Fruit fly (Drosophila melanogaster) whole organism, embryonic: Measurements from ENCODE around the gene fz3.

Experiments
- Bgb ChIP-seq: fragments of 200-800 bp; sonication (Bioruptor generic); IDR thresholded peaks from 2 replicates; pipeline ENCODE4 v1.3.6; 2022; ENCODE audit warnings: missing biosample characterization, missing genetic modification characterization; ENCODE audit not compliant: partially characterized antibody
- CG10209 ChIP-seq: fragments of 200-800 bp; sonication (Bioruptor generic); optimal IDR thresholded peaks from 3 replicates; lab custom pipeline; 2017; ENCODE audit warnings: missing biosample characterization, mild to moderate bottlenecking, missing genetic modification characterization, missing genetic modification reagents
- CG10366 ChIP-seq: fragments of 200-800 bp; sonication (Bioruptor generic); IDR thresholded peaks from 2 replicates; pipeline ENCODE4 v1.3.6; 2022; ENCODE audit warnings: missing biosample characterization, missing genetic modification characterization
- CG10654 ChIP-seq: fragments of 200-800 bp; sonication (Bioruptor generic); optimal IDR thresholded peaks from 2 replicates; lab custom pipeline; 2016; ENCODE audit warnings: missing biosample characterization, missing genetic modification characterization
- CG11093 ChIP-seq: fragments of 200-800 bp; sonication (Bioruptor generic); IDR thresholded peaks from 3 replicates; pipeline ENCODE4 v1.3.6; 2022; ENCODE audit warnings: missing biosample characterization, missing genetic modification characterization
- CG1529 ChIP-seq: fragments of 200-800 bp; sonication (Bioruptor generic); optimal IDR thresholded peaks from 3 replicates; lab custom pipeline; 2018; ENCODE audit warnings: missing biosample characterization, missing genetic modification characterization
- CG1602 ChIP-seq: fragments of 200-800 bp; sonication (Bioruptor generic); optimal IDR thresholded peaks from 3 replicates; lab custom pipeline; 2016; ENCODE audit warnings: missing biosample characterization, missing genetic modification characterization
- CG16779 ChIP-seq: fragments of 200-800 bp; sonication (Bioruptor generic); IDR thresholded peaks from 2 replicates; pipeline ENCODE4 v1.3.6; 2022; ENCODE audit warnings: missing biosample characterization, missing genetic modification characterization
- CG17186 ChIP-seq: fragments of 200-800 bp; sonication (Bioruptor generic); optimal IDR thresholded peaks from 3 replicates; lab custom pipeline; 2017; ENCODE audit warnings: missing biosample characterization, missing genetic modification reagents, missing genetic modification characterization
- CG17802 ChIP-seq: fragments of 200-800 bp; sonication (Bioruptor generic); optimal IDR thresholded peaks from 2 replicates; lab custom pipeline; 2018; ENCODE audit warnings: missing biosample characterization, mild to moderate bottlenecking, missing genetic modification characterization, moderate library complexity
- CG18262 ChIP-seq: fragments of 200-800 bp; optimal IDR thresholded peaks from 3 replicates; lab custom pipeline; 2019; ENCODE audit warnings: missing biosample characterization, mild to moderate bottlenecking, missing genetic modification characterization, moderate library complexity
- CG2712 ChIP-seq: fragments of 200-800 bp; optimal IDR thresholded peaks from 3 replicates; lab custom pipeline; 2019; ENCODE audit warnings: missing biosample characterization, mild to moderate bottlenecking, missing genetic modification characterization, moderate library complexity
- CG2889 ChIP-seq: fragments of 200-800 bp; sonication (Bioruptor generic); IDR thresholded peaks from 3 replicates; pipeline ENCODE4 v1.3.6; 2022; ENCODE audit warnings: missing biosample characterization, missing genetic modification characterization
- CG31441 ChIP-seq: fragments of 200-800 bp; sonication (Bioruptor generic); IDR thresholded peaks from 2 replicates; pipeline ENCODE4 v1.3.6; 2022; ENCODE audit warnings: missing biosample characterization, missing genetic modification characterization
- CG34224 ChIP-seq: fragments of 200-800 bp; sonication (Bioruptor generic); IDR thresholded peaks from 3 replicates; pipeline ENCODE4 v1.3.6; 2022; ENCODE audit warnings: missing biosample characterization, missing genetic modification characterization; ENCODE audit not compliant: partially characterized antibody
- CG34422 ChIP-seq: fragments of 200-800 bp; sonication (Bioruptor generic); IDR thresholded peaks from 3 replicates; pipeline ENCODE4 v1.3.6; 2022; ENCODE audit warnings: missing biosample characterization, missing genetic modification characterization
- CG3838 ChIP-seq: fragments of 200-800 bp; sonication (Bioruptor generic); optimal IDR thresholded peaks from 3 replicates; lab custom pipeline; 2016; ENCODE audit warnings: missing biosample characterization, missing genetic modification characterization
- CG4328 ChIP-seq: fragments of 200-800 bp; sonication (Bioruptor generic); optimal IDR thresholded peaks from 3 replicates; lab custom pipeline; 2017; ENCODE audit warnings: missing biosample characterization, missing genetic modification reagents, missing genetic modification characterization
- CG4730 ChIP-seq: fragments of 200-800 bp; sonication (Bioruptor generic); IDR thresholded peaks from 2 replicates; pipeline ENCODE4 v1.3.6; 2022; ENCODE audit warnings: missing biosample characterization, missing genetic modification characterization
- CG7745 ChIP-seq: fragments of 200-800 bp; sonication (Bioruptor generic); optimal IDR thresholded peaks from 2 replicates; lab custom pipeline; 2018; ENCODE audit warnings: missing biosample characterization, mild to moderate bottlenecking, missing genetic modification characterization, moderate library complexity
- CG7987 ChIP-seq: fragments of 200-800 bp; sonication (Bioruptor generic); optimal IDR thresholded peaks from 2 replicates; lab custom pipeline; 2018; ENCODE audit warnings: missing biosample characterization, mild to moderate bottlenecking, missing genetic modification characterization, moderate library complexity
- CG9932 ChIP-seq: fragments of 200-800 bp; sonication (Bioruptor generic); IDR thresholded peaks from 2 replicates; pipeline ENCODE4 v1.3.6; 2022; ENCODE audit warnings: missing biosample characterization, missing genetic modification characterization
- CoRest ChIP-seq: fragments of 200-800 bp; sonication (Bioruptor generic); optimal IDR thresholded peaks from 3 replicates; lab custom pipeline; 2018; ENCODE audit warnings: missing biosample characterization, mild to moderate bottlenecking, missing genetic modification characterization, moderate library complexity
- Eip74EF ChIP-seq, 2 experiments: fragments of 200-800 bp in 1 of 2; fragments of >200 bp in 1 of 2; sonication (Bioruptor generic) in 1 of 2; optimal IDR thresholded peaks; 2 replicates each; lab custom pipeline; 2017 to 2019; ENCODE audit warnings: missing biosample characterization in 2 of 2, missing genetic modification characterization in 2 of 2, mild to moderate bottlenecking in 1 of 2, moderate library complexity in 1 of 2
- H15 ChIP-seq: fragments of 200-800 bp; sonication (Bioruptor generic); IDR thresholded peaks from 3 replicates; pipeline ENCODE4 v1.3.6; 2022; ENCODE audit warnings: missing biosample characterization, missing genetic modification characterization
- Hr78 ChIP-seq, 2 experiments: fragments of 200-800 bp in 1 of 2; fragments of >200 bp in 1 of 2; sonication (Bioruptor generic) in 1 of 2; optimal IDR thresholded peaks; 2 replicates each; lab custom pipeline; 2017 to 2019; ENCODE audit warnings: missing biosample characterization in 2 of 2, missing genetic modification characterization in 2 of 2, mild to moderate bottlenecking in 1 of 2, moderate library complexity in 1 of 2
- Kr ChIP-seq: fragments of 200-800 bp; sonication (Bioruptor generic); optimal IDR thresholded peaks from 2 replicates; lab custom pipeline; 2017; ENCODE audit warnings: missing biosample characterization, mild to moderate bottlenecking, missing genetic modification characterization
- MBD-R2 ChIP-seq: fragments of 200-800 bp; sonication (Bioruptor generic); IDR thresholded peaks from 2 replicates; pipeline ENCODE4 v1.3.6; 2022; ENCODE audit warnings: missing biosample characterization, missing genetic modification characterization
- Nf-YC ChIP-seq: fragments of 200-800 bp; optimal IDR thresholded peaks from 3 replicates; lab custom pipeline; 2019; ENCODE audit warnings: missing biosample characterization, mild to moderate bottlenecking, missing genetic modification characterization, moderate library complexity
- Rfx ChIP-seq: fragments of 200-800 bp; sonication (Bioruptor generic); IDR thresholded peaks from 2 replicates; pipeline ENCODE4 v1.3.6; 2022; ENCODE audit warnings: missing biosample characterization, missing genetic modification characterization
- Six4 ChIP-seq: fragments of 200-800 bp; sonication (Bioruptor generic); optimal IDR thresholded peaks from 2 replicates; lab custom pipeline; 2016; ENCODE audit warnings: missing biosample characterization, missing genetic modification characterization
- ac ChIP-seq: fragments of 200-800 bp; sonication (Bioruptor generic); optimal IDR thresholded peaks from 3 replicates; lab custom pipeline; 2017; ENCODE audit warnings: missing biosample characterization, mild to moderate bottlenecking, missing genetic modification characterization
- bbx ChIP-seq: fragments of 200-800 bp; sonication (Bioruptor generic); IDR thresholded peaks from 2 replicates; pipeline ENCODE4 v1.3.6; 2022; ENCODE audit warnings: missing biosample characterization, missing genetic modification characterization; ENCODE audit not compliant: partially characterized antibody
- cato ChIP-seq: fragments of 200-800 bp; sonication (Bioruptor generic); optimal IDR thresholded peaks from 2 replicates; lab custom pipeline; 2016; ENCODE audit warnings: missing biosample characterization, missing genetic modification characterization, borderline replicate concordance
- chm ChIP-seq: fragments of 200-800 bp; sonication (Bioruptor generic); IDR thresholded peaks from 2 replicates; pipeline ENCODE4 v1.3.6; 2022; ENCODE audit warnings: missing biosample characterization, missing genetic modification characterization
- crp ChIP-seq, 2 experiments: fragments of 200-800 bp; sonication (Bioruptor generic); optimal IDR thresholded peaks; 2 replicates in 1 of 2; 3 replicates in 1 of 2; lab custom pipeline; 2017; ENCODE audit warnings: missing biosample characterization in 2 of 2, missing genetic modification characterization in 2 of 2, mild to moderate bottlenecking in 1 of 2, moderate library complexity in 1 of 2
- dm ChIP-seq: fragments of 200-800 bp; sonication (Bioruptor generic); optimal IDR thresholded peaks from 3 replicates; lab custom pipeline; 2016; ENCODE audit warnings: missing biosample characterization, missing genetic modification characterization
- ewg ChIP-seq: fragments of 200-800 bp; sonication (Bioruptor generic); optimal IDR thresholded peaks from 3 replicates; lab custom pipeline; 2017; ENCODE audit warnings: mild to moderate bottlenecking, missing biosample characterization, missing genetic modification reagents, missing genetic modification characterization
- gem ChIP-seq: fragments of 200-800 bp; sonication (Bioruptor generic); optimal IDR thresholded peaks from 2 replicates; lab custom pipeline; 2019; ENCODE audit warnings: missing biosample characterization, mild to moderate bottlenecking, missing genetic modification characterization, moderate library complexity
- grn ChIP-seq: fragments of 200-800 bp; sonication (Bioruptor generic); optimal IDR thresholded peaks from 3 replicates; lab custom pipeline; 2017; ENCODE audit warnings: missing biosample characterization, missing genetic modification characterization
- gsb ChIP-seq: fragments of 200-800 bp; sonication (Bioruptor generic); IDR thresholded peaks from 2 replicates; pipeline ENCODE4 v1.3.6; 2022; ENCODE audit warnings: missing biosample characterization, missing genetic modification characterization
- inv ChIP-seq: fragments of 200-800 bp; sonication (Bioruptor generic); IDR thresholded peaks from 2 replicates; pipeline ENCODE4 v1.3.6; 2022; ENCODE audit warnings: missing biosample characterization, missing genetic modification characterization; ENCODE audit not compliant: partially characterized antibody
- maf-S ChIP-seq: fragments of 200-800 bp; sonication (Bioruptor generic); optimal IDR thresholded peaks from 2 replicates; lab custom pipeline; 2016; ENCODE audit warnings: missing biosample characterization, missing genetic modification characterization
- pzg ChIP-seq: fragments of 200-800 bp; sonication (Bioruptor generic); optimal IDR thresholded peaks from 3 replicates; lab custom pipeline; 2018; ENCODE audit warnings: missing biosample characterization, mild to moderate bottlenecking, missing genetic modification characterization, moderate library complexity
- sug ChIP-seq: fragments of 200-800 bp; optimal IDR thresholded peaks from 2 replicates; lab custom pipeline; 2019; ENCODE audit warnings: missing biosample characterization, mild to moderate bottlenecking, missing genetic modification characterization, moderate library complexity
- tap ChIP-seq: fragments of 200-800 bp; optimal IDR thresholded peaks from 3 replicates; lab custom pipeline; 2019; ENCODE audit warnings: missing biosample characterization, mild to moderate bottlenecking, missing genetic modification characterization, moderate library complexity
- tll ChIP-seq, 2 experiments: fragments of 200-800 bp in 1 of 2; fragments of >200 bp in 1 of 2; sonication (Bioruptor generic) in 1 of 2; optimal IDR thresholded peaks; 2 replicates each; lab custom pipeline; 2017 to 2019; ENCODE audit warnings: missing biosample characterization in 2 of 2, missing genetic modification characterization in 2 of 2, mild to moderate bottlenecking in 1 of 2, moderate library complexity in 1 of 2
- zen ChIP-seq: fragments of 200-800 bp; sonication (Bioruptor generic); optimal IDR thresholded peaks from 3 replicates; lab custom pipeline; 2018; ENCODE audit warnings: missing biosample characterization, mild to moderate bottlenecking, missing genetic modification characterization, moderate library complexity
- zen2 ChIP-seq: fragments of 200-800 bp; sonication (Bioruptor generic); IDR thresholded peaks from 3 replicates; pipeline ENCODE4 v1.3.6; 2022; ENCODE audit warnings: missing biosample characterization, missing genetic modification characterization; ENCODE audit not compliant: partially characterized antibody

The fz3 gene

DNA sequence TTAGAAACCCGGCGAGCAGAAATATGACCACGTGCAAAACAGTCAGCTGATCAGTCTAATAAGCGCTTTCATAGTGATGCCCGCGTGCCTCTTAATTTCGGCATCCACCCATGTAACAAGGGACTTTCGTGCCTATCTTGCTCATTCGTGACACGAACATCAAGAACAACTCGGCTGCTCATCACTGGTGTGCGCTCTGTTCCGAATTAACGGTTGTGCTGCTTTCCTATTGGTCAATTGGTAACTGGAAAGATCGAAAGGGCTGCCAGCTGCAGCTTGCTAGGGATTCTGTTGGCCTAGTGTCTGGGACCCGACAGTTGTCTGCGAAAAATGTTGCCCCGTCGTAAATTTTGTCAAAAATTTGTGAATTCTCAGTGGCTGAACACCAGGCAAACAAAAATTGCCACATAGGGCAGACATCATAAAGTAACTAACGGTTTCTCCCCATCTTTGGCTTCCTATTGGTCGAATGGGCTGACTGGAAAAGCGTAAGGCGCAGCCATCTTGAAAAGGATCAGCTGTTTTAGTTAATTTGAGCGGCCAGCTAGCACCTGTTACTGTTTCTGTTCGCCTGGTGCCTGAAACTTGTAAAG lies 26.7 kb downstream of the fz3 start (continued):
- TF ChIP-seq maf-S (GFP tag; lab: Kevin White, UChicago), result no peak
- TF ChIP-seq CG1602 (GFP tag; lab: Kevin White, UChicago), result no peak
- peak; percentile 27 for TF ChIP-seq CoRest (tag; lab: Kevin White, UChicago)
- TF ChIP-seq Six4 (GFP tag; lab: Kevin White, UChicago), result no peak
- TF ChIP-seq Kr (GFP tag; lab: Kevin White, UChicago), result peak; percentile 98
- peak; percentile 95 for TF ChIP-seq Bgb (GFP tag; lab: Robert Waterston, UW)
- TF ChIP-seq gsb (GFP tag; lab: Robert Waterston, UW), result no peak
- no peak for TF ChIP-seq CG17186
- peak; percentile 49 for TF ChIP-seq CG18262
- TF ChIP-seq zen2 (GFP tag; lab: Robert Waterston, UW), result peak; percentile 98
- TF ChIP-seq gem (tag; lab: Kevin White, UChicago), result no peak
- TF ChIP-seq tll (GFP tag; optimal IDR thresholded peaks at IDR 0.05; lab: Kevin White, UChicago), result no peak
- TF ChIP-seq Rfx (GFP tag; lab: Robert Waterston, UW), result peak; percentile 71
- peak; percentile 61 for TF ChIP-seq CG7745 (tag; lab: Kevin White, UChicago)
- no peak for TF ChIP-seq CG11093
- TF ChIP-seq pzg, result peak; percentile 22
- TF ChIP-seq zen, result no peak
- TF ChIP-seq bbx, result peak; percentile 98
- TF ChIP-seq Hr78 (GFP tag; optimal IDR thresholded peaks at IDR 0.05; lab: Kevin White, UChicago), result no peak
- TF ChIP-seq CG4730 (GFP tag; lab: Robert Waterston, UW), result no peak
- TF ChIP-seq ac (GFP tag; lab: Kevin White, UChicago), result no peak
- TF ChIP-seq CG1529 (GFP tag; lab: Kevin White, UChicago), result no peak
- TF ChIP-seq CG10654 (GFP tag; lab: Kevin White, UChicago), result no peak
- no peak for TF ChIP-seq CG2889 (GFP tag; lab: Robert Waterston, UW)
- TF ChIP-seq CG3838, result no peak
- TF ChIP-seq tap, result no peak
- TF ChIP-seq CG34422, result no peak
- peak; percentile 20 for TF ChIP-seq CG2712
- peak; percentile 86 for TF ChIP-seq inv (GFP tag; lab: Robert Waterston, UW)
- TF ChIP-seq CG7987 (GFP tag; lab: Kevin White, UChicago), result peak; percentile 44
- no peak for TF ChIP-seq CG31441 (GFP tag; lab: Robert Waterston, UW)
- TF ChIP-seq CG9932 (GFP tag; lab: Robert Waterston, UW), result peak; percentile 48; the same call in 1 of the 2 replicates
- TF ChIP-seq CG10209 (GFP tag; lab: Kevin White, UChicago), result no peak
- TF ChIP-seq CG4328, result no peak
- no peak for TF ChIP-seq H15
- peak; percentile 41 for TF ChIP-seq sug (tag; lab: Kevin White, UChicago)
- no peak for TF ChIP-seq CG16779
- no peak for TF ChIP-seq ewg (GFP tag; lab: Kevin White, UChicago)
- TF ChIP-seq Eip74EF (GFP tag; optimal IDR thresholded peaks at IDR 0.05; lab: Kevin White, UChicago), result no peak
- peak; percentile 99 for TF ChIP-seq Nf-YC
- TF ChIP-seq CG17802 (tag; lab: Kevin White, UChicago), result no peak
- TF ChIP-seq dm (GFP tag; lab: Kevin White, UChicago), result peak; percentile 51
- peak; percentile 10 to 82 for TF ChIP-seq crp (GFP tag; optimal IDR thresholded peaks at IDR 0.05; lab: Kevin White, UChicago)
- TF ChIP-seq CG10366 (GFP tag; lab: Robert Waterston, UW), result no peak
- peak; percentile 37; the same call in 1 of the 2 replicates for TF ChIP-seq chm
- no peak for TF ChIP-seq cato (GFP tag; lab: Kevin White, UChicago)
- no peak; the same call in 1 of the 2 replicates for TF ChIP-seq MBD-R2 (GFP tag; lab: Robert Waterston, UW)
- TF ChIP-seq CG34224 (GFP tag; lab: Robert Waterston, UW), result peak; percentile 98
- TF ChIP-seq grn (GFP tag; lab: Kevin White, UChicago), result no peak
